Fruit fly (Drosophila melanogaster) Kc167 (cell line): ENCODE data around the gene sesB.

Source experiments
- Myc ChIP-seq: fragments of >200 bp; optimal IDR thresholded peaks from 2 replicates; lab custom pipeline; 2017; ENCODE audit warnings: missing external identifiers
- Sin3A ChIP-seq: fragments of >200 bp; optimal IDR thresholded peaks from 2 replicates; lab custom pipeline; 2018; ENCODE audit warnings: missing external identifiers
- h ChIP-seq: fragments of >200 bp; optimal IDR thresholded peaks from 3 replicates; lab custom pipeline; 2018; ENCODE audit warnings: missing external identifiers
- insv ChIP-seq: fragments of >200 bp; optimal IDR thresholded peaks from 3 replicates; lab custom pipeline; 2018; ENCODE audit warnings: missing external identifiers
- psq ChIP-seq: fragments of >200 bp; optimal IDR thresholded peaks from 2 replicates; lab custom pipeline; 2017; ENCODE audit warnings: missing external identifiers

dm6 chrX:10768043-10768674, 18.6 kb downstream of the sesB start, which contains the start of the genes Atg8a and BTBD9:
- TF ChIP-seq psq (lab: Kevin White, UChicago), result no peak
- no peak for TF ChIP-seq h (lab: Kevin White, UChicago)
- no peak for TF ChIP-seq Sin3A (lab: Kevin White, UChicago)
- TF ChIP-seq Myc (lab: Kevin White, UChicago), result no peak
- no peak for TF ChIP-seq insv (lab: Kevin White, UChicago)
